Fruit fly (Drosophila melanogaster): ENCODE data around the gene CG33630.

CG33630 gene

DNA sequence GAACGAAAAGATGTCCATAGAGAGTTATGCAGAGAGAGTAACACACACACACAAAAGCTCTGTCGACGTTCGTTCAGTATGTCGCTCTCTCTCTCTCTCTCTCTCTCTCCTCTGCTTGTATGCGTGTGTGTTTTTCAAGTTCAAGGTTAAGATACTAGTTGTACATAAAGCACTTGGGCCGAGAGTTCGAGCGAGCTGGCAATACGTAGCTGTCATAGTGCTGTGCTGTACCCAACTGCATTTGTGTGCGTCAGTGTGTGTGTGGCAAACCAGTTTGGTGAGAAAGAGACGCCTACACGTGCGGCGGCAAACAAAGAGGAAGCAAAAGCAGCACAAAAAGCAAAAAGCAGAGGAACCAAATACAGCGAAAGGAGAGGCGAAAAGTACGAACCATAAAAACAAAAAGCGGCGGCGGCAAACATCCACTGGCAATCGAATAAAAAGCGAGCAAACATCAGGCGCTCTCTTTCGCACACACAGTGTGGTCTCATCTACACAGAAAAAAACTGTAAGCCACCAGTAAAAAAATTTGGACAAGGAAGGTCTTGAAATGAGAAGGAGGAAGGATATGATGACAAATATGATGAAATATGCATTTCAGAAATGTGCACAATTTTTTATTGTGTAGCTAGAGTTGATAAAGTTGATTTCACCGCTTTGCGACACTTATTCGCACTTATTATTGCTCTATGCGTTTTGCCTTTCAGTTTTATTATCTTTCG is 24.9 kb downstream of the CG33630 start (continued):
- TF ChIP-seq wdn (GFP tag; IDR thresholded peaks at IDR 0.05), result 0 out of 2 replicates have a peak, but pooled peaks have one; percentile 10
- no peak for TF ChIP-seq vnd (GFP tag; IDR thresholded peaks at IDR 0.05; ENCODE audit: partially characterized antibody)
- peak; percentile 44 for TF ChIP-seq crc (GFP tag; optimal IDR thresholded peaks at IDR 0.05)
- TF ChIP-seq CG17328 (GFP tag; IDR thresholded peaks at IDR 0.05), result peak; percentile 74
- TF ChIP-seq ase (GFP tag; IDR thresholded peaks at IDR 0.05), result peak; percentile 64; the same call in 1 of the 3 replicates
- peak; percentile 46 for TF ChIP-seq sug (tag; optimal IDR thresholded peaks at IDR 0.05)
- peak; percentile 69 for TF ChIP-seq CG10209 (GFP tag; optimal IDR thresholded peaks at IDR 0.05)
- TF ChIP-seq CG6689 (GFP tag; IDR thresholded peaks at IDR 0.05), result peak; percentile 78
- no peak for TF ChIP-seq CG16813 (GFP tag; IDR thresholded peaks at IDR 0.05; ENCODE audit: partially characterized antibody)
- peak; percentile 67 for TF ChIP-seq CHES-1-like (GFP tag; optimal IDR thresholded peaks at IDR 0.05)
- TF ChIP-seq CG9876 (GFP tag; optimal IDR thresholded peaks at IDR 0.05), result peak; percentile 65
- TF ChIP-seq Dip2 (GFP tag; IDR thresholded peaks at IDR 0.05), result no peak
- TF ChIP-seq E2f2 (GFP tag; IDR thresholded peaks at IDR 0.05), result peak; percentile 36; the same call in 1 of the 2 replicates
- TF ChIP-seq CG6765 (GFP tag; optimal IDR thresholded peaks at IDR 0.05), result no peak
- peak; percentile 67 for TF ChIP-seq CG11504 (tag; optimal IDR thresholded peaks at IDR 0.05)
- TF ChIP-seq sob (GFP tag; IDR thresholded peaks at IDR 0.05), result peak; percentile 55; the same call in 1 of the 2 replicates
- peak; percentile 43 for TF ChIP-seq CG12391 (tag; optimal IDR thresholded peaks at IDR 0.05)
- TF ChIP-seq CG34224 (GFP tag; IDR thresholded peaks at IDR 0.05; ENCODE audit: partially characterized antibody), result no peak
- peak; percentile 75 for TF ChIP-seq gem (tag; optimal IDR thresholded peaks at IDR 0.05)
- no peak for TF ChIP-seq CG9797 (GFP tag; optimal IDR thresholded peaks at IDR 0.05)
- TF ChIP-seq CG3995 (GFP tag; optimal IDR thresholded peaks at IDR 0.05), result peak; percentile 32
- TF ChIP-seq CG4282 (GFP tag; optimal IDR thresholded peaks at IDR 0.05), result no peak
- TF ChIP-seq grn (GFP tag; optimal IDR thresholded peaks at IDR 0.05), result no peak
- no peak for TF ChIP-seq br (optimal IDR thresholded peaks at IDR 0.05)
- no peak for TF ChIP-seq CG34376 (GFP tag; optimal IDR thresholded peaks at IDR 0.05)
- TF ChIP-seq CG14860 (GFP tag; IDR thresholded peaks at IDR 0.05; ENCODE audit: partially characterized antibody), result no peak
- peak; percentile 75 for TF ChIP-seq Ptx1 (GFP tag; IDR thresholded peaks at IDR 0.05)
- TF ChIP-seq CG17186 (GFP tag; optimal IDR thresholded peaks at IDR 0.05), result no peak
- TF ChIP-seq lilli (GFP tag; optimal IDR thresholded peaks at IDR 0.05), result peak; percentile 77
- TF ChIP-seq ro (GFP tag; IDR thresholded peaks at IDR 0.05), result no peak
- TF ChIP-seq Bgb (GFP tag; IDR thresholded peaks at IDR 0.05; ENCODE audit: partially characterized antibody), result 0 out of 2 replicates have a peak, but pooled peaks have one; percentile 13
- TF ChIP-seq CG7745 (tag; optimal IDR thresholded peaks at IDR 0.05), result no peak
- TF ChIP-seq ci (GFP tag; IDR thresholded peaks at IDR 0.05), result peak; percentile 62; the same call in 2 of the 3 replicates
- peak; percentile 51 for TF ChIP-seq CG12659 (GFP tag; optimal IDR thresholded peaks at IDR 0.05)
- peak; percentile 82 for TF ChIP-seq Adf1 (GFP tag; IDR thresholded peaks at IDR 0.05)
- peak; percentile 50 for TF ChIP-seq Max (GFP tag; optimal IDR thresholded peaks at IDR 0.05)
- no peak for TF ChIP-seq gt (GFP tag; IDR thresholded peaks at IDR 0.05)
- peak; percentile 4 for TF ChIP-seq yki (optimal IDR thresholded peaks at IDR 0.05)
- no peak for TF ChIP-seq nerfin-1 (tag; optimal IDR thresholded peaks at IDR 0.05)
- peak; percentile 54; the same call in 1 of the 2 replicates for TF ChIP-seq Nf-YA (GFP tag; IDR thresholded peaks at IDR 0.05)
- no peak for TF ChIP-seq CG10431 (GFP tag; optimal IDR thresholded peaks at IDR 0.05)
- TF ChIP-seq Pdp1 (GFP tag; optimal IDR thresholded peaks at IDR 0.05), result peak; percentile 62 to 79
- no peak for TF ChIP-seq CG14965 (GFP tag; optimal IDR thresholded peaks at IDR 0.05; ENCODE audit: borderline replicate concordance)
- peak; percentile 29 for TF ChIP-seq CG1233 (GFP tag; optimal IDR thresholded peaks at IDR 0.05)
- no peak for TF ChIP-seq ato (GFP tag; IDR thresholded peaks at IDR 0.05; ENCODE audit: partially characterized antibody)
- TF ChIP-seq zen (tag; optimal IDR thresholded peaks at IDR 0.05), result no peak
- TF ChIP-seq Rx (GFP tag; IDR thresholded peaks at IDR 0.05), result peak; percentile 54
- peak; percentile 68 for TF ChIP-seq jumu (GFP tag; optimal IDR thresholded peaks at IDR 0.05)
- peak; percentile 79 for TF ChIP-seq lab (GFP tag; optimal IDR thresholded peaks at IDR 0.05)

All from whole organism, embryonic.